Worm (Caenorhabditis elegans) whole organism, L2 larva: Measurements from ENCODE around the gene D1014.13.

Experiments
- C34F6.9 ChIP-seq: fragments of 150-350 bp; optimal IDR thresholded peaks from 2 replicates; lab custom pipeline; 2014; ENCODE audit warnings: missing biosample characterization, missing genetic modification characterization
- F13H6.1 ChIP-seq: sonication (generic microtip); optimal IDR thresholded peaks from 2 replicates; lab custom pipeline; 2016; ENCODE audit warnings: missing genetic modification characterization, missing compliant biosample characterization
- Y55F3AM.14 ChIP-seq: fragments of 200-800 bp; sonication (Bioruptor generic); optimal IDR thresholded peaks from 2 replicates; lab custom pipeline; 2018; ENCODE audit warnings: mild to moderate bottlenecking, missing genetic modification characterization, missing compliant biosample characterization
- ZK546.5 ChIP-seq: sonication (generic microtip); optimal IDR thresholded peaks from 2 replicates; lab custom pipeline; 2017; ENCODE audit warnings: missing biosample characterization, missing genetic modification characterization
- alr-1 ChIP-seq: fragments of 150-350 bp; optimal IDR thresholded peaks from 2 replicates; lab custom pipeline; 2014; ENCODE audit warnings: missing biosample characterization, missing genetic modification characterization
- aly-2 ChIP-seq: fragments of 150-350 bp; optimal IDR thresholded peaks from 2 replicates; lab custom pipeline; 2014; ENCODE audit warnings: missing biosample characterization, missing genetic modification characterization
- ama-1 ChIP-seq: fragments of 150-350 bp; optimal IDR thresholded peaks from 2 replicates; lab custom pipeline; 2018; ENCODE audit warnings: inconsistent platforms
- blmp-1 ChIP-seq: sonication (generic microtip); optimal IDR thresholded peaks from 2 replicates; lab custom pipeline; 2017; ENCODE audit warnings: missing genetic modification characterization, mild to moderate bottlenecking, missing compliant biosample characterization, antibody characterized with exemption, moderate library complexity; ENCODE audit not compliant: insufficient read depth
- ceh-16 ChIP-seq: fragments of 150-350 bp; optimal IDR thresholded peaks from 2 replicates; lab custom pipeline; 2014; ENCODE audit warnings: missing biosample characterization, missing genetic modification characterization
- ceh-82 ChIP-seq: fragments of 150-350 bp; optimal IDR thresholded peaks from 2 replicates; lab custom pipeline; 2014; ENCODE audit warnings: missing biosample characterization, missing genetic modification characterization
- dmd-4 ChIP-seq: sonication (generic microtip); optimal IDR thresholded peaks from 2 replicates; lab custom pipeline; 2017; ENCODE audit warnings: missing biosample characterization, missing genetic modification characterization
- elt-1 ChIP-seq: fragments of 150-350 bp; optimal IDR thresholded peaks from 2 replicates; lab custom pipeline; 2014; ENCODE audit warnings: missing biosample characterization, missing genetic modification characterization
- fos-1 ChIP-seq: fragments of 150-350 bp; optimal IDR thresholded peaks from 2 replicates; lab custom pipeline; 2014; ENCODE audit warnings: missing biosample characterization, missing genetic modification characterization
- gmeb-1 ChIP-seq: fragments of 150-350 bp; optimal IDR thresholded peaks from 2 replicates; lab custom pipeline; 2014; ENCODE audit warnings: missing biosample characterization, missing genetic modification characterization
- lin-11 ChIP-seq: fragments of 150-350 bp; sonication (generic microtip); optimal IDR thresholded peaks from 2 replicates; lab custom pipeline; 2014; ENCODE audit warnings: missing biosample characterization, missing genetic modification characterization, inconsistent platforms, mixed read lengths
- lin-13 ChIP-seq: fragments of 150-350 bp; optimal IDR thresholded peaks from 2 replicates; lab custom pipeline; 2014; ENCODE audit warnings: missing biosample characterization, missing genetic modification reagents, missing genetic modification characterization
- lin-39 ChIP-seq: fragments of 150-350 bp; optimal IDR thresholded peaks from 2 replicates; lab custom pipeline; 2014; ENCODE audit warnings: missing biosample characterization, missing genetic modification reagents, missing genetic modification characterization
- lsy-2 ChIP-seq, 2 experiments: fragments of 150-350 bp in 1 of 2; sonication (generic microtip) in 1 of 2; optimal IDR thresholded peaks; 2 replicates each; lab custom pipeline; 2014 to 2017; ENCODE audit warnings: missing biosample characterization in 2 of 2, missing genetic modification characterization in 2 of 2
- mab-5 ChIP-seq: fragments of 150-350 bp; optimal IDR thresholded peaks from 2 replicates; lab custom pipeline; 2014; ENCODE audit warnings: missing biosample characterization, missing genetic modification characterization
- mbf-1 ChIP-seq: sonication (generic microtip); optimal IDR thresholded peaks from 2 replicates; lab custom pipeline; 2017; ENCODE audit warnings: missing biosample characterization, missing genetic modification characterization
- mdl-1 ChIP-seq, 2 experiments: fragments of 150-350 bp in 1 of 2; sonication (generic microtip) in 1 of 2; optimal IDR thresholded peaks; 2 replicates each; lab custom pipeline; 2017; ENCODE audit warnings: missing biosample characterization in 2 of 2, missing genetic modification characterization in 2 of 2
- nhr-10 ChIP-seq: sonication (generic microtip); optimal IDR thresholded peaks from 2 replicates; lab custom pipeline; 2017; ENCODE audit warnings: missing biosample characterization, missing genetic modification characterization
- nhr-11 ChIP-seq: fragments of 150-350 bp; optimal IDR thresholded peaks from 2 replicates; lab custom pipeline; 2014; ENCODE audit warnings: missing biosample characterization, missing genetic modification characterization
- nhr-12 ChIP-seq: fragments of 150-350 bp; optimal IDR thresholded peaks from 2 replicates; lab custom pipeline; 2014; ENCODE audit warnings: missing biosample characterization, missing genetic modification characterization
- nhr-129 ChIP-seq: fragments of 150-350 bp; optimal IDR thresholded peaks from 2 replicates; lab custom pipeline; 2014; ENCODE audit warnings: missing biosample characterization, missing genetic modification characterization
- nhr-21 ChIP-seq: fragments of 150-350 bp; optimal IDR thresholded peaks from 2 replicates; lab custom pipeline; 2014; ENCODE audit warnings: missing biosample characterization, missing genetic modification characterization
- nhr-23 ChIP-seq: fragments of 150-350 bp; optimal IDR thresholded peaks from 2 replicates; lab custom pipeline; 2014; ENCODE audit warnings: missing biosample characterization, missing genetic modification reagents, missing genetic modification characterization
- nhr-237 ChIP-seq: fragments of 150-350 bp; optimal IDR thresholded peaks from 2 replicates; lab custom pipeline; 2014; ENCODE audit warnings: missing biosample characterization, missing genetic modification characterization
- nhr-25 ChIP-seq: fragments of 150-350 bp; sonication (generic microtip); optimal IDR thresholded peaks from 3 replicates; lab custom pipeline; 2014; ENCODE audit warnings: missing biosample characterization, missing genetic modification characterization
- nhr-6 ChIP-seq: fragments of 150-350 bp; optimal IDR thresholded peaks from 2 replicates; lab custom pipeline; 2014; ENCODE audit warnings: missing biosample characterization, missing genetic modification characterization
- nhr-77 ChIP-seq: fragments of 150-350 bp; optimal IDR thresholded peaks from 2 replicates; lab custom pipeline; 2014; ENCODE audit warnings: missing biosample characterization, missing genetic modification characterization
- peb-1 ChIP-seq: fragments of 150-350 bp; optimal IDR thresholded peaks from 2 replicates; lab custom pipeline; 2014; ENCODE audit warnings: missing biosample characterization, missing genetic modification characterization
- sem-4 ChIP-seq: fragments of 150-350 bp; optimal IDR thresholded peaks from 2 replicates; lab custom pipeline; 2014; ENCODE audit warnings: missing biosample characterization, missing genetic modification reagents, missing genetic modification characterization
- skn-1 ChIP-seq: sonication (generic microtip); optimal IDR thresholded peaks from 2 replicates; lab custom pipeline; 2017; ENCODE audit warnings: missing biosample characterization, missing genetic modification characterization
- sma-3 ChIP-seq: sonication (generic microtip); optimal IDR thresholded peaks from 2 replicates; lab custom pipeline; 2016; ENCODE audit warnings: missing genetic modification reagents, missing genetic modification characterization, missing compliant biosample characterization
- sma-9 ChIP-seq, 2 experiments: fragments of 150-350 bp in 1 of 2; sonication (generic microtip) in 1 of 2; optimal IDR thresholded peaks; 2 replicates each; lab custom pipeline; 2014 to 2016; ENCODE audit warnings: missing genetic modification characterization in 2 of 2, mild to moderate bottlenecking in 1 of 2, missing biosample characterization in 1 of 2, missing compliant biosample characterization in 1 of 2, missing genetic modification reagents in 1 of 2, moderate library complexity in 1 of 2
- unc-39 ChIP-seq: fragments of 150-350 bp; optimal IDR thresholded peaks from 2 replicates; lab custom pipeline; 2014; ENCODE audit warnings: missing biosample characterization, missing genetic modification characterization
- unc-55 ChIP-seq: fragments of 150-350 bp; sonication (generic microtip); optimal IDR thresholded peaks from 3 replicates; lab custom pipeline; 2014; ENCODE audit warnings: missing biosample characterization, missing genetic modification reagents, missing genetic modification characterization
- unc-62 ChIP-seq: fragments of 150-350 bp; optimal IDR thresholded peaks from 2 replicates; lab custom pipeline; 2014; ENCODE audit warnings: missing biosample characterization, missing genetic modification reagents, missing genetic modification characterization
- zag-1 ChIP-seq: fragments of 150-350 bp; optimal IDR thresholded peaks from 2 replicates; lab custom pipeline; 2014; ENCODE audit warnings: missing biosample characterization, missing genetic modification characterization
- ztf-11 ChIP-seq: sonication (generic microtip); optimal IDR thresholded peaks from 2 replicates; lab custom pipeline; 2017; ENCODE audit warnings: missing biosample characterization, missing genetic modification characterization
- ztf-4 ChIP-seq: fragments of 150-350 bp; optimal IDR thresholded peaks from 2 replicates; lab custom pipeline; 2014; ENCODE audit warnings: missing biosample characterization, missing genetic modification characterization

D1014.13 gene

DNA sequence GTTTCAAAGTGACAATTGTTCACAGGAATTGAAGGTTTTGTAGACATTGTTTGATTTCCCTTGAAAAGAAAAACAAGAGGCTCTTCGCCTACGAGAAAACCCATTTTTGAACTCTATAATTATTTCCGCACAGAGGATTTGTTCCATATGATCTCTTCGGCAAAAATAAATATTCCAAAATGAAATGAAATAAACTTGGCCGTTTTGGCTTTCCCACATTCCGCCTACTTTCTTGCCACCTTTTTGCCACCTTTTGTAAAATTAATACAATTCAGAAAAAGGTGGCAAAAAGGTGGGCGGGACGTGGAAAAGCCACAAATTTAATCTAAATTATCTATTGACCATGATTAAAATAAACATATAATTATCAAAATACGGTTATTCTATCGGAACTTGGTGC, 43.0 kb downstream of the D1014.13 start, which contains the start of gene F20D6.15:
Gene F20D6.15 (minus strand): TSS at position 47 of the 400 bp plus-strand sequence.
- TF ChIP-seq lin-11 (tag; lab: Kevin White, UChicago): no peak
- TF ChIP-seq unc-39 (tag; lab: Kevin White, UChicago): no peak
- no peak for TF ChIP-seq Y55F3AM.14 (GFP tag; lab: Kevin White, UChicago)
- TF ChIP-seq gmeb-1: no peak
- TF ChIP-seq aly-2 (tag; lab: Kevin White, UChicago): no peak
- no peak for TF ChIP-seq fos-1
- TF ChIP-seq ama-1 (lab: Kevin White, UChicago): no peak
- no peak for TF ChIP-seq sma-9 (GFP tag; optimal IDR thresholded peaks at IDR 0.05; lab: Kevin White, UChicago)
- no peak for TF ChIP-seq sma-9 (tag; optimal IDR thresholded peaks at IDR 0.05; lab: Kevin White, UChicago)
- no peak for TF ChIP-seq nhr-23 (tag; lab: Kevin White, UChicago)
- no peak for TF ChIP-seq nhr-21 (tag; lab: Kevin White, UChicago)
- no peak for TF ChIP-seq skn-1 (tag; lab: Kevin White, UChicago)
- no peak for TF ChIP-seq nhr-12 (tag; lab: Kevin White, UChicago)
- no peak for TF ChIP-seq nhr-6
- TF ChIP-seq F13H6.1: no peak
- TF ChIP-seq nhr-77 (tag; lab: Kevin White, UChicago): no peak
- TF ChIP-seq dmd-4 (tag; lab: Kevin White, UChicago): no peak

DNA sequence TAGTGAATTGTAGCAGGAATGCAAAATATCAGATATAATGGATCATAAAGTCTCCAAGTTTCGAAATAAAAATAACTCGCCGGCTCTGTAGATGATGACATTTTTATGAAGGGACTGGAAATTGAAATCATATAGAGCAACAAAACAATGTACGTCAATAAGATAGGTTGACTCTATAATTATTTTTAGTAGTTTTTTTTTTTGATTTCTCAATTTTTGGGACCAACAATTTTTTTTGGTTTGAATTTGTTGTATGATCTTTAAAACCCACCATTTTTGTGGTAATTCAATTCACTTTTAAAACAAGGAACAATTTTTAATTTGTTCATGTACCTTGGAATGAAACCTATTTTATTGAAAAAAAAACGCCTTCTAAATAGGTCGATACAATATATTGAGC, 44.6 kb downstream of the D1014.13 start, which contains the start of gene F20D6.12:
Gene F20D6.12 (minus strand): TSS at position 101 of the 400 bp plus-strand sequence.
- no peak for TF ChIP-seq ztf-4 (tag; lab: Kevin White, UChicago)
- no peak for TF ChIP-seq lin-13
- TF ChIP-seq C34F6.9 (tag; lab: Kevin White, UChicago): no peak
- no peak for TF ChIP-seq sma-9 (GFP tag; optimal IDR thresholded peaks at IDR 0.05; lab: Kevin White, UChicago)
- no peak for TF ChIP-seq sma-9 (tag; optimal IDR thresholded peaks at IDR 0.05; lab: Kevin White, UChicago)
- no peak for TF ChIP-seq ZK546.5 (tag; lab: Kevin White, UChicago)
- no peak for TF ChIP-seq ceh-16 (tag; lab: Kevin White, UChicago)
- no peak for TF ChIP-seq nhr-11 (tag; lab: Kevin White, UChicago)
- TF ChIP-seq ceh-82 (tag; lab: Kevin White, UChicago): no peak
- no peak for TF ChIP-seq unc-39 (tag; lab: Kevin White, UChicago)
- TF ChIP-seq ama-1 (lab: Kevin White, UChicago): no peak

DNA sequence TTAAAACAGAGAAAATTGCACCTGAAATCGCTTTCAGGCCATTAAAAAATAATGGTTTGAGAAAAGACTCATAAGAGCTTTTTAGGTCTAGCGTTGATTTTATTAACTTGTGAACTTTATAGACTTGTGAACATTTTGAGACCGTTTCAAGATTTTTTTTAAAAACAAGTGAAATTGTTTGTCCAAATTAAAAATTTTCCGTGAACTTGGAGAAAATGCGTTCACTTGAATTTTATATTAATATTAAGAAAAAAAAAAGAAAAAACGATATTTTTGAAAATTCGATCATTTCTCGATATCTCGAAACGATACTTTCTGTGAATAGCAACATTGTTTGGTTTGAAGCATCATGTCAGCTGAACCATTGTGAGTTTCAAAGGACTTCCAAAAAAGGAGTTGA, 45.0 kb downstream of the D1014.13 start, which contains the start of gene F20D6.1:
Gene F20D6.1 (plus strand): TSS at position 301 of the 400 bp plus-strand sequence.
- no peak for TF ChIP-seq dmd-4 (tag; lab: Kevin White, UChicago)
- TF ChIP-seq fos-1: no peak
- no peak for TF ChIP-seq nhr-129
- no peak for TF ChIP-seq lin-11 (tag; lab: Kevin White, UChicago)
- TF ChIP-seq ztf-4 (tag; lab: Kevin White, UChicago): no peak
- no peak for TF ChIP-seq unc-62 (GFP tag; lab: Kevin White, UChicago)
- no peak for TF ChIP-seq sma-3 (GFP tag; lab: Kevin White, UChicago)
- TF ChIP-seq nhr-25 (tag; lab: Kevin White, UChicago): no peak
- no peak for TF ChIP-seq sem-4 (tag; lab: Kevin White, UChicago)
- TF ChIP-seq lin-39 (tag; lab: Kevin White, UChicago): no peak
- TF ChIP-seq nhr-10: no peak
- no peak for TF ChIP-seq lsy-2 (tag; optimal IDR thresholded peaks at IDR 0.05; lab: Kevin White, UChicago)
- no peak for TF ChIP-seq mbf-1 (tag; lab: Kevin White, UChicago)
- no peak for TF ChIP-seq Y55F3AM.14 (GFP tag; lab: Kevin White, UChicago)
- no peak for TF ChIP-seq sma-9 (GFP tag; optimal IDR thresholded peaks at IDR 0.05; lab: Kevin White, UChicago)
- TF ChIP-seq sma-9 (tag; optimal IDR thresholded peaks at IDR 0.05; lab: Kevin White, UChicago): no peak
- TF ChIP-seq ZK546.5 (tag; lab: Kevin White, UChicago): no peak

DNA sequence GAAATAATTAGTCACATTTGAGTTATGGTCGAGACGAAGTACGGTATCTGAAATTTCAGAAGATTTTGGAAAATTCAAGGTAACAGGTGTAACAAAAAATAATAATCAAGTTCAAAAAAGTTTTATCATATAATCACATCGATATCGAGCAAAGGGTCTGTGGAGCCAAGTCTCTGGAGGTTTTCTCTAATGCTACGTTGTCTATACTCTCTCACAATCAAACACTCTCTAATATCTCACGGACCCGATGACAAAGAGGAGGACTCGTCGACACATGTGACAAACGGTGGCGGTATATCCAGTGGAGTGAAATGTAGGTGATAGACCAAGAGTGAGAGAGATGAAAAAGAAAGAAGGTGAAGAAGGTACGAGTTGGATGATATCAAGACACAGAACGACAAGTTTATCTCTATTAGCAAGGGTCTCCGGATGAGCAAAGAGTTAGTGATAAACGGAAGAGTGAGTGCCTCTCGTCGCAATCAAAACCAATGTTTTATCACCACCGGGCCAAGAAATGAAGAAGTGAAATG, 50.5 kb downstream of the D1014.13 start, which contains the start of gene F20D6.10:
Gene F20D6.10 (minus strand): TSS at position 51 of the 530 bp plus-strand sequence.
- TF ChIP-seq lin-39 (tag; lab: Kevin White, UChicago): no peak
- TF ChIP-seq nhr-11 (tag; lab: Kevin White, UChicago): no peak
- no peak for TF ChIP-seq zag-1 (tag; lab: Kevin White, UChicago)
- TF ChIP-seq peb-1 (tag; lab: Kevin White, UChicago): no peak
- peak in 1 of 2 experiments; percentile 27 for TF ChIP-seq lsy-2 (tag; optimal IDR thresholded peaks at IDR 0.05; lab: Kevin White, UChicago)
- TF ChIP-seq ceh-16 (tag; lab: Kevin White, UChicago): no peak
- TF ChIP-seq sem-4 (tag; lab: Kevin White, UChicago): no peak
- no peak for TF ChIP-seq Y55F3AM.14 (GFP tag; lab: Kevin White, UChicago)
- TF ChIP-seq F13H6.1: peak; percentile 54
- no peak for TF ChIP-seq gmeb-1
- no peak for TF ChIP-seq nhr-6
- no peak for TF ChIP-seq mab-5 (tag; lab: Kevin White, UChicago)
- TF ChIP-seq nhr-77 (tag; lab: Kevin White, UChicago): no peak
- TF ChIP-seq nhr-25 (tag; lab: Kevin White, UChicago): no peak
- no peak for TF ChIP-seq ztf-11 (tag; lab: Kevin White, UChicago)
- TF ChIP-seq ztf-4 (tag; lab: Kevin White, UChicago): no peak
- no peak for TF ChIP-seq nhr-23 (tag; lab: Kevin White, UChicago)
- TF ChIP-seq mdl-1 (tag; optimal IDR thresholded peaks at IDR 0.05; lab: Kevin White, UChicago): no peak
- TF ChIP-seq sma-3 (GFP tag; lab: Kevin White, UChicago): no peak
- TF ChIP-seq unc-39 (tag; lab: Kevin White, UChicago): no peak
- no peak for TF ChIP-seq mbf-1 (tag; lab: Kevin White, UChicago)
- TF ChIP-seq lin-11 (tag; lab: Kevin White, UChicago): no peak
- no peak for TF ChIP-seq unc-55 (GFP tag; lab: Kevin White, UChicago)
- TF ChIP-seq elt-1 (tag; lab: Kevin White, UChicago): no peak
- TF ChIP-seq nhr-129: peak; percentile 56
- TF ChIP-seq sma-9 (GFP tag; optimal IDR thresholded peaks at IDR 0.05; lab: Kevin White, UChicago): peak; percentile 30
- TF ChIP-seq sma-9 (tag; optimal IDR thresholded peaks at IDR 0.05; lab: Kevin White, UChicago): no peak
- no peak for TF ChIP-seq nhr-237
- TF ChIP-seq alr-1 (tag; lab: Kevin White, UChicago): no peak
- TF ChIP-seq unc-62 (GFP tag; lab: Kevin White, UChicago): no peak
- no peak for TF ChIP-seq blmp-1 (tag; lab: Kevin White, UChicago)
